Worm (Caenorhabditis elegans): ENCODE data around the gene lys-1.

lys-1 gene

ce11 chrV:10323537-10323936 lies 45.8 kb downstream of the lys-1 start:
- TF ChIP-seq aly-2 (tag; optimal IDR thresholded peaks at IDR 0.05): no peak
- no peak for TF ChIP-seq nhr-23 (tag; optimal IDR thresholded peaks at IDR 0.05)
- no peak for TF ChIP-seq mab-5 (tag; optimal IDR thresholded peaks at IDR 0.05)
- no peak for TF ChIP-seq ztf-4 (tag; optimal IDR thresholded peaks at IDR 0.05)
- TF ChIP-seq crh-2 (tag; optimal IDR thresholded peaks at IDR 0.05): no peak
- TF ChIP-seq ama-1 (optimal IDR thresholded peaks at IDR 0.05): no peak
- TF ChIP-seq nhr-12 (tag; optimal IDR thresholded peaks at IDR 0.05): no peak
- TF ChIP-seq mdl-1 (tag; optimal IDR thresholded peaks at IDR 0.05): no peak
- no peak for TF ChIP-seq ceh-16 (tag; optimal IDR thresholded peaks at IDR 0.05)
- no peak for TF ChIP-seq peb-1 (tag; optimal IDR thresholded peaks at IDR 0.05)
- no peak for TF ChIP-seq zag-1 (tag; optimal IDR thresholded peaks at IDR 0.05)
- TF ChIP-seq unc-62 (GFP tag; optimal IDR thresholded peaks at IDR 0.05): no peak
- no peak for TF ChIP-seq snpc-4 (tag; optimal IDR thresholded peaks at IDR 0.05)
- no peak for TF ChIP-seq F13H6.1 (tag; optimal IDR thresholded peaks at IDR 0.05)
- TF ChIP-seq dmd-4 (tag; optimal IDR thresholded peaks at IDR 0.05): no peak
- no peak for TF ChIP-seq sma-3 (GFP tag; optimal IDR thresholded peaks at IDR 0.05)

ce11 chrV:10328080-10328479 lies 50.4 kb downstream of the lys-1 start:
- TF ChIP-seq nhr-21 (tag; optimal IDR thresholded peaks at IDR 0.05) (no peak), ztf-4 (tag; optimal IDR thresholded peaks at IDR 0.05) (no peak), aly-2 (tag; optimal IDR thresholded peaks at IDR 0.05) (no peak), F13H6.1 (tag; optimal IDR thresholded peaks at IDR 0.05) (peak; percentile 8)
